Worm (Caenorhabditis elegans): ENCODE results near the gene mnm-2.

mnm-2 gene

ce11 chrX:7407749-7408148 is 17.0 kb downstream of the mnm-2 start:
- TF ChIP-seq dmd-4 (tag; optimal IDR thresholded peaks at IDR 0.05) (no peak), ztf-11 (tag; optimal IDR thresholded peaks at IDR 0.05) (no peak), unc-62 (GFP tag; optimal IDR thresholded peaks at IDR 0.05) (no peak), zag-1 (tag; optimal IDR thresholded peaks at IDR 0.05) (no peak), nhr-21 (tag; optimal IDR thresholded peaks at IDR 0.05) (no peak), nhr-6 (tag; optimal IDR thresholded peaks at IDR 0.05) (no peak), mab-5 (tag; optimal IDR thresholded peaks at IDR 0.05) (no peak), lin-39 (tag; optimal IDR thresholded peaks at IDR 0.05) (no peak), elt-1 (tag; optimal IDR thresholded peaks at IDR 0.05) (no peak)

ce11 chrX:7405393-7405792 is 19.3 kb downstream of the mnm-2 start, which contains the start of gene C10A4.3:
Gene C10A4.3, plus strand, starts transcription at chrX:7405693.
- no peak for TF ChIP-seq skn-1 (tag; optimal IDR thresholded peaks at IDR 0.05)
- no peak for TF ChIP-seq nhr-11 (tag; optimal IDR thresholded peaks at IDR 0.05)
- no peak for TF ChIP-seq lin-11 (tag; optimal IDR thresholded peaks at IDR 0.05)
- no peak for TF ChIP-seq F13H6.1 (tag; optimal IDR thresholded peaks at IDR 0.05)
- no peak for TF ChIP-seq ceh-16 (tag; optimal IDR thresholded peaks at IDR 0.05)
- no peak for TF ChIP-seq lsy-2 (tag; optimal IDR thresholded peaks at IDR 0.05)
- no peak for TF ChIP-seq nhr-77 (tag; optimal IDR thresholded peaks at IDR 0.05)
- TF ChIP-seq Y55F3AM.14 (GFP tag; optimal IDR thresholded peaks at IDR 0.05) = no peak
- TF ChIP-seq ceh-82 (tag; optimal IDR thresholded peaks at IDR 0.05) = no peak
- TF ChIP-seq R02D3.7 (tag; optimal IDR thresholded peaks at IDR 0.05) = no peak
- TF ChIP-seq ztf-4 (tag; optimal IDR thresholded peaks at IDR 0.05) = no peak
- TF ChIP-seq nhr-10 (tag; optimal IDR thresholded peaks at IDR 0.05) = no peak
- no peak for TF ChIP-seq zag-1 (tag; optimal IDR thresholded peaks at IDR 0.05)
- no peak for TF ChIP-seq sma-3 (GFP tag; optimal IDR thresholded peaks at IDR 0.05)
- no peak for TF ChIP-seq unc-62 (GFP tag; optimal IDR thresholded peaks at IDR 0.05)
- no peak for TF ChIP-seq C34F6.9 (tag; optimal IDR thresholded peaks at IDR 0.05)
- TF ChIP-seq dmd-4 (tag; optimal IDR thresholded peaks at IDR 0.05) = no peak
- no peak for TF ChIP-seq nhr-21 (tag; optimal IDR thresholded peaks at IDR 0.05)
- no peak for TF ChIP-seq elt-1 (tag; optimal IDR thresholded peaks at IDR 0.05)

- TF ChIP-seq aly-2 (tag; optimal IDR thresholded peaks at IDR 0.05) = no peak
- no peak for TF ChIP-seq lin-13 (GFP tag; optimal IDR thresholded peaks at IDR 0.05)
- no peak for TF ChIP-seq crh-2 (tag; optimal IDR thresholded peaks at IDR 0.05)
- TF ChIP-seq ztf-1 (GFP tag; conservative IDR thresholded peaks at IDR 0.05) = no peak
- no peak for TF ChIP-seq elt-1 (tag; optimal IDR thresholded peaks at IDR 0.05)
- no peak for TF ChIP-seq unc-39 (tag; optimal IDR thresholded peaks at IDR 0.05)
- no peak for TF ChIP-seq unc-62 (GFP tag; optimal IDR thresholded peaks at IDR 0.05)
- no peak for TF ChIP-seq mab-5 (tag; optimal IDR thresholded peaks at IDR 0.05)
- TF ChIP-seq nhr-237 (tag; optimal IDR thresholded peaks at IDR 0.05) = no peak
- no peak for TF ChIP-seq nhr-25 (tag; optimal IDR thresholded peaks at IDR 0.05)
- TF ChIP-seq lin-11 (tag; optimal IDR thresholded peaks at IDR 0.05) = no peak
These were observed 20.2 kb downstream of the mnm-2 start for ce11 chrX:7404551-7404950.

- TF ChIP-seq ztf-1 (GFP tag; conservative IDR thresholded peaks at IDR 0.05) (no peak), F13H6.1 (tag; optimal IDR thresholded peaks at IDR 0.05) (no peak), sma-3 (GFP tag; optimal IDR thresholded peaks at IDR 0.05) (no peak), unc-39 (tag; optimal IDR thresholded peaks at IDR 0.05) (no peak), snpc-4 (tag; optimal IDR thresholded peaks at IDR 0.05) (no peak), lin-39 (tag; optimal IDR thresholded peaks at IDR 0.05) (no peak), nhr-11 (tag; optimal IDR thresholded peaks at IDR 0.05) (no peak), unc-55 (GFP tag; optimal IDR thresholded peaks at IDR 0.05) (no peak)
These were observed 23.9 kb downstream of the mnm-2 start, which contains the start of gene C10A4.4 for ce11 chrX:7400788-7401187. Gene C10A4.4, plus strand, starts transcription at chrX:7401088.

ce11 chrX:7398584-7398983 is 26.1 kb downstream of the mnm-2 start, which contains the start of gene C10A4.10:
Gene C10A4.10, plus strand, starts transcription at chrX:7398884.
- TF ChIP-seq egl-27 (tag; optimal IDR thresholded peaks at IDR 0.05) (no peak), mab-5 (tag; optimal IDR thresholded peaks at IDR 0.05) (no peak), lin-13 (GFP tag; optimal IDR thresholded peaks at IDR 0.05) (no peak), unc-55 (GFP tag; optimal IDR thresholded peaks at IDR 0.05) (no peak), peb-1 (tag; optimal IDR thresholded peaks at IDR 0.05) (no peak)

- TF ChIP-seq nhr-12 (tag; optimal IDR thresholded peaks at IDR 0.05) = no peak
- no peak for TF ChIP-seq ceh-82 (tag; optimal IDR thresholded peaks at IDR 0.05)
- no peak for TF ChIP-seq peb-1 (tag; optimal IDR thresholded peaks at IDR 0.05)
- no peak for TF ChIP-seq fos-1 (tag; optimal IDR thresholded peaks at IDR 0.05)
- TF ChIP-seq mdl-1 (tag; optimal IDR thresholded peaks at IDR 0.05) = no peak
- no peak for TF ChIP-seq elt-1 (tag; optimal IDR thresholded peaks at IDR 0.05)
- TF ChIP-seq F13H6.1 (tag; optimal IDR thresholded peaks at IDR 0.05) = no peak
- TF ChIP-seq mbf-1 (tag; optimal IDR thresholded peaks at IDR 0.05) = no peak
- TF ChIP-seq sem-4 (tag; optimal IDR thresholded peaks at IDR 0.05) = no peak
- no peak for TF ChIP-seq unc-39 (tag; optimal IDR thresholded peaks at IDR 0.05)
These were observed 26.8 kb downstream of the mnm-2 start, which contains the start of gene C10A4.13 for ce11 chrX:7397935-7398334. Gene C10A4.13, minus strand, starts transcription at chrX:7398035.

Measured in whole organism, L2 larva.